Worm (Caenorhabditis elegans): ENCODE data around the gene sdz-33.

sdz-33 gene

DNA sequence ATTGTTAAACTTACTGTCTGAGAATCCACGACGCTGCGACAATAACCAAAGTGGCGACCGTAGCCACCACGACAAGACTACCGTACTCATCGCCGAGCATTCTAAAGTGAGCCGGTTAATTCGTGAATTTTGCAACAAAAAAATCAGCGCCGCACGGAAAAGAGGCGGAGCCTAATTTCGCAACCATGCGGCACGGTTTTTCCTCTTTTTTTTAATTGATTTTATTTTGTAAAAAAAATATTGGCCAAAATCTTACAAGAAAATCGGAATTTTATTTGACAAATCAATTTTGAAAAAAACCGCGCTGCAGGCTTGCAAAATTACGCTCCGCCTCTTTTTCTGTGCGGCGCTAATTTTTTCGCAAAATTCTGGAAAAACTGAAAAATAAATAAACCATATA, 26.3 kb downstream of the sdz-33 start, which contains the start of gene dolk-1:
Gene dolk-1, minus strand, starts transcription at position 101 of the 400 bp plus-strand sequence.
- no peak for TF ChIP-seq ref-1 (GFP tag; conservative IDR thresholded peaks at IDR 0.05)
- TF ChIP-seq flt-1 (GFP tag; IDR thresholded peaks at IDR 0.05): 0 out of 2 replicates have a peak, but pooled peaks have one; percentile 38

ce11 chrIII:11935032-11935947, 28.0 kb downstream of the sdz-33 start:
- TF ChIP-seq ztf-29 (GFP tag; IDR thresholded peaks at IDR 0.05) (no peak), klf-2 (GFP tag; conservative IDR thresholded peaks at IDR 0.05) (no peak), T22C8.4 (GFP tag; IDR thresholded peaks at IDR 0.05) (no peak), flt-1 (GFP tag; IDR thresholded peaks at IDR 0.05) (no peak), cog-1 (tag; optimal IDR thresholded peaks at IDR 0.05) (no peak), tab-1 (GFP tag; IDR thresholded peaks at IDR 0.05) (no peak), med-1 (GFP tag; optimal IDR thresholded peaks at IDR 0.05; ENCODE audit: insufficient read depth) (no peak), ref-1 (GFP tag; conservative IDR thresholded peaks at IDR 0.05) (no peak), ztf-23 (GFP tag; IDR thresholded peaks at IDR 0.05) (no peak)

ce11 chrIII:11935948-11936280, 28.6 kb downstream of the sdz-33 start:
- TF ChIP-seq flt-1 (GFP tag; IDR thresholded peaks at IDR 0.05): peak; percentile 51; the same call in 1 of the 2 replicates
- no peak for TF ChIP-seq ztf-29 (GFP tag; IDR thresholded peaks at IDR 0.05)
- no peak for TF ChIP-seq klf-2 (GFP tag; conservative IDR thresholded peaks at IDR 0.05)

DNA sequence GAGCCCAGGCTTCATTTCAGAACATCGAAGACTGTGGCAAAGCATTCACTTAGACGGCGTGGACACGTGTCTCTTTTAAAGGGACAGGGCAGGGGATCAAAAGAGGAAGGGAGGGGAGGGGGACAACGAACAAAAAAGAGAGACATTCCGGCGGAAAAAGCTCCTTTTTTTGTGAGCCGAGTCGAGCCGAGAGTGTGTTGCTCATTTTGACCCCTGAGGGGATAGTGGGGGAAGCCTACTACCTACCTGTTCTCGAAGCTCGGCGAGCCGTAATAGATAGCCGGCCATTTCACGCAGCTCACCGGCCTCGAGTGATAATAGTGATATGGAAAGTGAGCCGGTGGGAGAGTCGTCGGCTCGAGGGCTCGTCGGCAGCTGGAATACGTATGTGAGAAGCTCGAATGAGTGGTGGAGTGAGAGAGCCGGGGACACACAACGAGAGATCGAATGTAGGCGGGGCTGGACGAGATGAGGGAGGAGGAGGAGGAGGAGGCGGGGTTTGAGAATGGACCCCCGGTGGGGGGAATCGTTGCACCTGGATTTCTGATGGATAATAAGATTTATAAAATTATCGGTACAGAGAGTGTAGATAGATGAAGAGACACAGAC, 29.5 kb downstream of the sdz-33 start:
- peak; percentile 15; the same call in 1 of the 2 replicates for TF ChIP-seq klf-2 (GFP tag; conservative IDR thresholded peaks at IDR 0.05)
- no peak for TF ChIP-seq med-1 (GFP tag; optimal IDR thresholded peaks at IDR 0.05; ENCODE audit: insufficient read depth)

- TF ChIP-seq flt-1 (GFP tag; IDR thresholded peaks at IDR 0.05) (no peak), ref-1 (GFP tag; conservative IDR thresholded peaks at IDR 0.05) (no peak), ztf-29 (GFP tag; IDR thresholded peaks at IDR 0.05) (no peak), cog-1 (tag; optimal IDR thresholded peaks at IDR 0.05) (no peak), ztf-23 (GFP tag; IDR thresholded peaks at IDR 0.05) (no peak), klf-2 (GFP tag; conservative IDR thresholded peaks at IDR 0.05) (no peak), T22C8.4 (GFP tag; IDR thresholded peaks at IDR 0.05) (no peak), med-1 (GFP tag; optimal IDR thresholded peaks at IDR 0.05; ENCODE audit: insufficient read depth) (no peak), tab-1 (GFP tag; IDR thresholded peaks at IDR 0.05) (no peak)
Observed at ce11 chrIII:11937911-11938310, 30.6 kb downstream of the sdz-33 start.

DNA sequence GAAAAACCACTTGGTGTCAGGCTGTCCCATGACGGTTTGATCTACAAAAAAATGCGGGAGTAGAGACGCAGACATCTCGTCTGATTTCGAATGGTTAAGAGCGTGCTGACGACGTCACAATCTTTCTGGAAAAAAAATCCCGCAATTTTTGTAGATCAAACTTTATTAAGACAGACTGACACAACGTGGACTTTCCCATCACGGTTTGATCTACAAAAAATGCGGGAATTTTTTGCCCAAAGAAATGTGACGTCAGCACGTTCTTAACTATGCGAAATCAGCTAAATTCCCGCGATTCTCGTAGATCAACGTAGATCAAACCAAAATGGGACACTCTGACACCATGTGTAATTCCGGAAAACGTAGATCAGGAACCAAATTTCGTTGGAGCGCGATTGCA, 31.2 kb downstream of the sdz-33 start:
- no peak for TF ChIP-seq ztf-23 (GFP tag; IDR thresholded peaks at IDR 0.05)
- no peak for TF ChIP-seq klf-2 (GFP tag; conservative IDR thresholded peaks at IDR 0.05)
- TF ChIP-seq ref-1 (GFP tag; conservative IDR thresholded peaks at IDR 0.05): no peak
- no peak for TF ChIP-seq flt-1 (GFP tag; IDR thresholded peaks at IDR 0.05)
- TF ChIP-seq tab-1 (GFP tag; IDR thresholded peaks at IDR 0.05): no peak
- no peak for TF ChIP-seq ztf-29 (GFP tag; IDR thresholded peaks at IDR 0.05)

ce11 chrIII:11942664-11943063, 35.4 kb downstream of the sdz-33 start:
- TF ChIP-seq med-1 (GFP tag; optimal IDR thresholded peaks at IDR 0.05; ENCODE audit: insufficient read depth) (no peak), ref-1 (GFP tag; conservative IDR thresholded peaks at IDR 0.05) (no peak), klf-2 (GFP tag; conservative IDR thresholded peaks at IDR 0.05) (no peak), ztf-23 (GFP tag; IDR thresholded peaks at IDR 0.05) (no peak), cog-1 (tag; optimal IDR thresholded peaks at IDR 0.05) (peak; percentile 50), flt-1 (GFP tag; IDR thresholded peaks at IDR 0.05) (no peak)

DNA sequence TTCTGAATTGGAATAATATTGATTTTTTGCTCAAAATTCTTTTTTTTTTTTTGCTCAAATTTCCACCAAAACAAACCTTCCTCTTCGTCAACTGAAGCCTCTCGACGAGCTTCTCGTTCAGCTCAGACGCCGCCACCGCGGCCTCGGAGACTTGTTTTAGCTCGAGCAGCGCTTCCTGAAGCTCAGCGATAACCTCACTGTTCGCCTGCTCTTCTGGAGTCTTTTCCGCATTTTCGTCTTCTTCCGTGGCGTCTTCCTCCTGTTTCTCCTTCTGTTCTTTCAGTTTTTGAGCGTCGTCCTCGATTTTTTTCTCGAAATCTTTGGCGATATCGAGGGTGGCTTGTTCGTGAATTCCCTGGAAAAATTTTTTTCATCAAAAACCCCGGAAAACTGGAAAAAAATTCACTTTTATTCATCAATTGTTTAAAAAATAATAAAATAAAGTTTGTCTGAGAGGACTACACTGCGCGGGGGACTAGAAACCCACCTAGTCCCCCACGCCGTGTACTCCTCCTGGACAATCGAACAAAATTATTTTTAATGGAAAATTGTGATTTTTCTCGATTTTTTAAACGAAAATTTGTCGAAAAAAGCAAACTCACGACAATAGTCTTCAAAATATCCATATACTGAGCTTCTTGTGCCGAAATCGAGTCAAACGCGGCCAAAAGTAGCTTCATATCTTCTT, 38.9 kb downstream of the sdz-33 start:
- TF ChIP-seq ztf-29 (GFP tag; IDR thresholded peaks at IDR 0.05): peak; percentile 22; the same call in 1 of the 2 replicates
- TF ChIP-seq med-1 (GFP tag; optimal IDR thresholded peaks at IDR 0.05; ENCODE audit: insufficient read depth): no peak
- TF ChIP-seq ref-1 (GFP tag; conservative IDR thresholded peaks at IDR 0.05): no peak
- TF ChIP-seq flt-1 (GFP tag; IDR thresholded peaks at IDR 0.05): peak; percentile 76
- TF ChIP-seq klf-2 (GFP tag; conservative IDR thresholded peaks at IDR 0.05): peak; percentile 54; the same call in 1 of the 2 replicates
- 0 out of 2 replicates have a peak, but pooled peaks have one; percentile 32 for TF ChIP-seq ztf-23 (GFP tag; IDR thresholded peaks at IDR 0.05)
- no peak for TF ChIP-seq tab-1 (GFP tag; IDR thresholded peaks at IDR 0.05)
- TF ChIP-seq cog-1 (tag; optimal IDR thresholded peaks at IDR 0.05): peak; percentile 10
- TF ChIP-seq T22C8.4 (GFP tag; IDR thresholded peaks at IDR 0.05): peak; percentile 62

DNA sequence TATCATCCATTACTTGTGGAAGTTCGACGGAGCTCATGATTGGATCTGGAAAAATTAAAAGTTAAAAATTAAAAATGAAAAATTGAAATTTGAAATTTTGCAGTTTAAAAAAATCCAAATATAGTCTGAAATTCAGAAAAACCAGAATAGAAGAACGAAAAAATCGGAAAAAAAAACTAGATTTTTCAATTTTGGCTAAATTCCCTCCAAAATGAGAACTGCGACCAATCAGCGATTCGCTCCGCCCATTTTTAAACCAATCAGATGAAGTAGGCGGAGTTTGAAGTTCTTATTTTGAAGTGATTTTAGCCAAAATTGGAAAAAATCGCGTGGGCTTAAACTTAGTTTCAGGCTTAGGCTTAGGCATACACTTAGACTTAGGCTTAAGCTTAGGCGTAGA, 39.7 kb downstream of the sdz-33 start, which contains the start of gene Y56A3A.7:
Gene Y56A3A.7, minus strand, starts transcription at position 47 of the 400 bp plus-strand sequence.
- no peak for TF ChIP-seq cog-1 (tag; optimal IDR thresholded peaks at IDR 0.05)
- no peak for TF ChIP-seq ref-1 (GFP tag; conservative IDR thresholded peaks at IDR 0.05)
- TF ChIP-seq T22C8.4 (GFP tag; IDR thresholded peaks at IDR 0.05): no peak
- no peak for TF ChIP-seq ztf-29 (GFP tag; IDR thresholded peaks at IDR 0.05)

DNA sequence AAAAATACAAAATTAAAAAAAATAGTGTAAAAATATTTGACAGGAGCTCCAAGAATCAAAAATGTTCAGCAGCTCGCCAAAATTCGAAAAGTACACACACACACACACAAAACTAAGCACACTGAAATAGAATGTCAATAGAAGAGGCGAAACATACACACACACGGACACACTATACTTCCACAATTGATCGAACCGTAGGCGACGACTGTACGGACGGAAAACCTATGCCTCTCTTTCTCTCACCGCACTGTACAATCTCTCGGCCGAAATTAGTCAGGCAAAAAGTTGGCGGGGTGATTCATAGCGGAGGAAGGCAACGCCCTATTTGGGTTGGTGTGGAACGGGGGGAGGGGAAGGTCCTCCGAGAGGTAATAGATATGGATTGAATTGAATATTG, 40.2 kb downstream of the sdz-33 start:
- TF ChIP-seq ztf-23 (GFP tag; IDR thresholded peaks at IDR 0.05): no peak
- TF ChIP-seq T22C8.4 (GFP tag; IDR thresholded peaks at IDR 0.05): no peak
- TF ChIP-seq klf-2 (GFP tag; conservative IDR thresholded peaks at IDR 0.05): no peak
- no peak for TF ChIP-seq ref-1 (GFP tag; conservative IDR thresholded peaks at IDR 0.05)
- no peak for TF ChIP-seq tab-1 (GFP tag; IDR thresholded peaks at IDR 0.05)
- no peak for TF ChIP-seq flt-1 (GFP tag; IDR thresholded peaks at IDR 0.05)
- TF ChIP-seq ztf-29 (GFP tag; IDR thresholded peaks at IDR 0.05): no peak
- no peak for TF ChIP-seq cog-1 (tag; optimal IDR thresholded peaks at IDR 0.05)
- no peak for TF ChIP-seq med-1 (GFP tag; optimal IDR thresholded peaks at IDR 0.05; ENCODE audit: insufficient read depth)
